Fruit fly (Drosophila melanogaster): ENCODE results near the gene CG7910.
A peak's percentile ranks its signal among the peaks of the same experiment; 100 is the strongest.

The CG7910 gene

dm6 chr3R:8118062-8118461, 31.0 kb downstream of the CG7910 start (continued):
- TF ChIP-seq tio (GFP tag; optimal IDR thresholded peaks at IDR 0.05): no peak
- TF ChIP-seq org-1 (GFP tag; optimal IDR thresholded peaks at IDR 0.05): no peak
- peak; percentile 97 for TF ChIP-seq CG8359 (GFP tag; optimal IDR thresholded peaks at IDR 0.05; ENCODE audit: borderline replicate concordance)
- no peak for TF ChIP-seq CG4617 (GFP tag; optimal IDR thresholded peaks at IDR 0.05; ENCODE audit: borderline replicate concordance)
- TF ChIP-seq CG7839 (tag; optimal IDR thresholded peaks at IDR 0.05): no peak
- TF ChIP-seq toy (GFP tag; IDR thresholded peaks at IDR 0.05): no peak
- TF ChIP-seq exex (tag; optimal IDR thresholded peaks at IDR 0.05): no peak
- no peak for TF ChIP-seq dysf (GFP tag; IDR thresholded peaks at IDR 0.05)
- TF ChIP-seq pfk (GFP tag; optimal IDR thresholded peaks at IDR 0.05): peak; percentile 88
- no peak for TF ChIP-seq Usf (GFP tag; optimal IDR thresholded peaks at IDR 0.05)
- TF ChIP-seq cwo (GFP tag; optimal IDR thresholded peaks at IDR 0.05): no peak
- TF ChIP-seq bowl (GFP tag; IDR thresholded peaks at IDR 0.05): no peak
- TF ChIP-seq CTCF (GFP tag; optimal IDR thresholded peaks at IDR 0.05): no peak
- TF ChIP-seq pb (GFP tag; optimal IDR thresholded peaks at IDR 0.05): no peak
- no peak for TF ChIP-seq ERR (GFP tag; optimal IDR thresholded peaks at IDR 0.05)

- TF ChIP-seq odd (GFP tag; optimal IDR thresholded peaks at IDR 0.05) (no peak), CG16863 (GFP tag; optimal IDR thresholded peaks at IDR 0.05) (no peak), chinmo (GFP tag; IDR thresholded peaks at IDR 0.05; ENCODE audit: partially characterized antibody) (peak; percentile 72; the same call in 1 of the 4 replicates), Asciz (GFP tag; optimal IDR thresholded peaks at IDR 0.05) (no peak), exex (tag; optimal IDR thresholded peaks at IDR 0.05) (peak; percentile 98), CG12942 (GFP tag; optimal IDR thresholded peaks at IDR 0.05) (no peak), Lim3 (GFP tag; IDR thresholded peaks at IDR 0.05) (0 out of 2 replicates have a peak, but pooled peaks have one; percentile 4), CG13296 (GFP tag; optimal IDR thresholded peaks at IDR 0.05) (peak; percentile 28), mirr (GFP tag; optimal IDR thresholded peaks at IDR 0.05) (peak; percentile 94), lab (GFP tag; optimal IDR thresholded peaks at IDR 0.05) (peak; percentile 30), CG8290 (GFP tag; optimal IDR thresholded peaks at IDR 0.05) (no peak), CG8290 (tag; optimal IDR thresholded peaks at IDR 0.05) (peak in 1 of 2 experiments; percentile 23), yki (optimal IDR thresholded peaks at IDR 0.05) (no peak), zf30C (GFP tag; optimal IDR thresholded peaks at IDR 0.05) (peak; percentile 65), crol (GFP tag; IDR thresholded peaks at IDR 0.05) (peak; percentile 80), CG1603 (tag; optimal IDR thresholded peaks at IDR 0.05) (peak; percentile 0), CG10959 (GFP tag; IDR thresholded peaks at IDR 0.05) (no peak), CG14441 (GFP tag; IDR thresholded peaks at IDR 0.05) (0 out of 2 replicates have a peak, but pooled peaks have one; percentile 4), CG34376 (GFP tag; optimal IDR thresholded peaks at IDR 0.05) (peak; percentile 68), Vsx1 (GFP tag; optimal IDR thresholded peaks at IDR 0.05) (peak; percentile 59), Antp (GFP tag; optimal IDR thresholded peaks at IDR 0.05) (no peak), Med (GFP tag) (peak; percentile 66), Rx (GFP tag; IDR thresholded peaks at IDR 0.05) (peak; percentile 21; the same call in 1 of the 2 replicates), grn (GFP tag; optimal IDR thresholded peaks at IDR 0.05) (peak; percentile 98), sr (GFP tag; IDR thresholded peaks at IDR 0.05) (peak; percentile 57; the same call in 1 of the 3 replicates), CG11456 (GFP tag; IDR thresholded peaks at IDR 0.05) (0 out of 3 replicates have a peak, but pooled peaks have one; percentile 11), sens (GFP tag) (peak; percentile 60), Hey (tag; optimal IDR thresholded peaks at IDR 0.05) (peak; percentile 39), sug (tag; optimal IDR thresholded peaks at IDR 0.05) (peak; percentile 84), GATAe (GFP tag; conservative IDR thresholded peaks at IDR 0.05) (0 out of 2 replicates have a peak, but pooled peaks have one; percentile 12), Usf (GFP tag; optimal IDR thresholded peaks at IDR 0.05) (peak; percentile 10)
Observed at dm6 chr3R:8118781-8119456, 31.9 kb downstream of the CG7910 start.
